Fruit fly (Drosophila melanogaster) whole organism, pupa: ENCODE results near the gene Use1.

Experiments
- CG10348 ChIP-seq: fragments of 200-800 bp; sonication (Bioruptor generic); IDR thresholded peaks from 2 replicates; pipeline ENCODE4 v1.3.6; 2022; ENCODE audit warnings: missing biosample characterization, missing genetic modification characterization
- CG12605 ChIP-seq: fragments of 200-800 bp; sonication (Bioruptor generic); IDR thresholded peaks from 2 replicates; pipeline ENCODE4 v1.3.6; 2022; ENCODE audit warnings: missing biosample characterization, missing genetic modification characterization
- CG13204 ChIP-seq: fragments of 200-800 bp; sonication (Bioruptor generic); optimal IDR thresholded peaks from 2 replicates; lab custom pipeline; 2018; ENCODE audit warnings: missing biosample characterization, mild to moderate bottlenecking, missing genetic modification characterization, moderate library complexity
- CG14655 ChIP-seq: fragments of 200-800 bp; sonication (Bioruptor generic); optimal IDR thresholded peaks from 3 replicates; lab custom pipeline; 2017; ENCODE audit warnings: mild to moderate bottlenecking, missing biosample characterization, missing genetic modification reagents, missing genetic modification characterization
- CG15710 ChIP-seq: fragments of 200-800 bp; sonication (Bioruptor generic); optimal IDR thresholded peaks from 2 replicates; lab custom pipeline; 2018; ENCODE audit warnings: missing biosample characterization, mild to moderate bottlenecking, missing genetic modification characterization, moderate library complexity
- CG17806 ChIP-seq: fragments of 200-800 bp; sonication (Bioruptor generic); optimal IDR thresholded peaks from 2 replicates; lab custom pipeline; 2018; ENCODE audit warnings: missing biosample characterization, mild to moderate bottlenecking, missing genetic modification characterization, moderate library complexity
- CG32121 ChIP-seq: fragments of 200-800 bp; sonication (Bioruptor generic); IDR thresholded peaks from 2 replicates; pipeline ENCODE4 v1.3.6; 2022; ENCODE audit warnings: missing biosample characterization, missing genetic modification characterization
- CG34367 ChIP-seq: fragments of 200-800 bp; sonication (Bioruptor generic); optimal IDR thresholded peaks from 2 replicates; lab custom pipeline; 2018; ENCODE audit warnings: missing biosample characterization, mild to moderate bottlenecking, missing genetic modification characterization
- CG4496 ChIP-seq: fragments of 200-800 bp; sonication (Bioruptor generic); IDR thresholded peaks from 3 replicates; pipeline ENCODE4 v1.3.6; 2022; ENCODE audit warnings: missing biosample characterization, missing genetic modification characterization
- CG8159 ChIP-seq: fragments of 200-800 bp; sonication (Bioruptor generic); optimal IDR thresholded peaks from 3 replicates; lab custom pipeline; 2018; ENCODE audit warnings: missing biosample characterization, mild to moderate bottlenecking, missing genetic modification characterization, moderate library complexity
- CG8301 ChIP-seq: fragments of 200-800 bp; sonication (Bioruptor generic); optimal IDR thresholded peaks from 2 replicates; lab custom pipeline; 2018; ENCODE audit warnings: missing biosample characterization, mild to moderate bottlenecking, missing genetic modification characterization
- CG9948 ChIP-seq: fragments of 200-800 bp; sonication (Bioruptor generic); optimal IDR thresholded peaks from 2 replicates; lab custom pipeline; 2018; ENCODE audit warnings: missing biosample characterization, mild to moderate bottlenecking, missing genetic modification characterization, moderate library complexity
- D1 ChIP-seq: fragments of 200-800 bp; sonication (Bioruptor generic); optimal IDR thresholded peaks from 2 replicates; lab custom pipeline; 2018; ENCODE audit warnings: missing biosample characterization, mild to moderate bottlenecking, missing genetic modification characterization, moderate library complexity
- EcR ChIP-seq: fragments of 200-800 bp; sonication (Bioruptor generic); optimal IDR thresholded peaks from 3 replicates; lab custom pipeline; 2019; ENCODE audit warnings: missing biosample characterization, missing genetic modification characterization, mild to moderate bottlenecking, moderate library complexity, missing genetic modification reagents
- Ets98B ChIP-seq: fragments of 200-800 bp; sonication (Bioruptor generic); IDR thresholded peaks from 2 replicates; pipeline ENCODE4 v1.3.6; 2022; ENCODE audit warnings: missing biosample characterization, missing genetic modification characterization
- Pif1A ChIP-seq: fragments of 200-800 bp; sonication (Bioruptor generic); optimal IDR thresholded peaks from 3 replicates; lab custom pipeline; 2016; ENCODE audit warnings: missing biosample characterization, missing genetic modification characterization
- Pif1B ChIP-seq: fragments of 200-800 bp; sonication (Bioruptor generic); optimal IDR thresholded peaks from 3 replicates; lab custom pipeline; 2016; ENCODE audit warnings: missing biosample characterization, missing genetic modification characterization
- Snoo ChIP-seq: fragments of 200-800 bp; sonication (Bioruptor generic); optimal IDR thresholded peaks from 3 replicates; lab custom pipeline; 2017; ENCODE audit warnings: missing biosample characterization, mild to moderate bottlenecking, missing genetic modification characterization, inconsistent platforms
- fd96Ca ChIP-seq: fragments of 200-800 bp; sonication (Bioruptor generic); IDR thresholded peaks from 3 replicates; pipeline ENCODE4 v1.3.6; 2022; ENCODE audit warnings: missing biosample characterization, missing genetic modification characterization
- gl ChIP-seq: fragments of 200-800 bp; sonication (Bioruptor generic); optimal IDR thresholded peaks from 2 replicates; lab custom pipeline; 2018; ENCODE audit warnings: missing biosample characterization, mild to moderate bottlenecking, missing genetic modification characterization
- rn ChIP-seq: fragments of 200-800 bp; sonication (Bioruptor generic); IDR thresholded peaks from 2 replicates; pipeline ENCODE4 v1.3.6; 2022; ENCODE audit warnings: missing biosample characterization, missing genetic modification characterization

Use1 gene

dm6 chr3L:9136976-9137954 lies at the start of gene Use1, which contains the start of gene nwk:
Gene Use1, minus strand, starts transcription at chr3L:9137181.
Gene nwk, plus strand, starts transcription at chr3L:9137860.
- TF ChIP-seq Pif1B (GFP tag; lab: Kevin White, UChicago) = no peak
- peak; percentile 67 for TF ChIP-seq D1 (tag; lab: Kevin White, UChicago)
- TF ChIP-seq CG13204 = no peak
- no peak for TF ChIP-seq CG15710 (tag; lab: Kevin White, UChicago)
- TF ChIP-seq CG34367 (tag; lab: Kevin White, UChicago) = no peak
- no peak for TF ChIP-seq Snoo (tag; lab: Kevin White, UChicago)

dm6 chr3L:9182053-9182572 lies 45.1 kb upstream of the Use1 start, which contains the start of gene Rdl:
Gene Rdl, minus strand, starts transcription at chr3L:9182149.
- TF ChIP-seq EcR (GFP tag; lab: Kevin White, UChicago) (no peak), Pif1B (GFP tag; lab: Kevin White, UChicago) (no peak), gl (no peak), CG32121 (GFP tag; lab: Robert Waterston, UW) (no peak), CG15710 (tag; lab: Kevin White, UChicago) (no peak), CG8159 (tag; lab: Kevin White, UChicago) (no peak), CG10348 (GFP tag; lab: Robert Waterston, UW) (no peak), CG34367 (tag; lab: Kevin White, UChicago) (no peak), CG9948 (tag; lab: Kevin White, UChicago) (no peak), rn (GFP tag; lab: Robert Waterston, UW) (no peak), CG4496 (no peak), CG12605 (no peak), CG13204 (no peak), CG17806 (tag; lab: Kevin White, UChicago) (no peak), Pif1A (GFP tag; lab: Kevin White, UChicago) (no peak), Ets98B (GFP tag; lab: Robert Waterston, UW) (no peak), Snoo (tag; lab: Kevin White, UChicago) (no peak)

- no peak for TF ChIP-seq CG13204
- no peak for TF ChIP-seq Pif1B (GFP tag; lab: Kevin White, UChicago)
- TF ChIP-seq Ets98B (GFP tag; lab: Robert Waterston, UW) = no peak
- TF ChIP-seq fd96Ca (GFP tag; lab: Robert Waterston, UW) = no peak
- no peak for TF ChIP-seq CG9948 (tag; lab: Kevin White, UChicago)
- no peak for TF ChIP-seq gl
- no peak for TF ChIP-seq rn (GFP tag; lab: Robert Waterston, UW)
- no peak for TF ChIP-seq CG17806 (tag; lab: Kevin White, UChicago)
- TF ChIP-seq CG4496 = no peak
- TF ChIP-seq CG8159 (tag; lab: Kevin White, UChicago) = no peak
Measured at dm6 chr3L:9151183-9151786, 14.3 kb upstream of the Use1 start.

- TF ChIP-seq Ets98B (GFP tag; lab: Robert Waterston, UW) (no peak), CG4496 (no peak), CG34367 (tag; lab: Kevin White, UChicago) (no peak), CG8159 (tag; lab: Kevin White, UChicago) (no peak), EcR (GFP tag; lab: Kevin White, UChicago) (no peak), CG10348 (GFP tag; lab: Robert Waterston, UW) (no peak), fd96Ca (GFP tag; lab: Robert Waterston, UW) (no peak), rn (GFP tag; lab: Robert Waterston, UW) (no peak), CG9948 (tag; lab: Kevin White, UChicago) (no peak), CG13204 (no peak), D1 (tag; lab: Kevin White, UChicago) (no peak), Pif1B (GFP tag; lab: Kevin White, UChicago) (no peak), CG17806 (tag; lab: Kevin White, UChicago) (no peak), CG32121 (GFP tag; lab: Robert Waterston, UW) (no peak), Pif1A (GFP tag; lab: Kevin White, UChicago) (no peak)
Measured at dm6 chr3L:9141998-9142397, 5.0 kb upstream of the Use1 start.

- TF ChIP-seq fd96Ca (GFP tag; lab: Robert Waterston, UW) = no peak
- no peak for TF ChIP-seq rn (GFP tag; lab: Robert Waterston, UW)
- no peak for TF ChIP-seq CG12605
- no peak for TF ChIP-seq CG8159 (tag; lab: Kevin White, UChicago)
- TF ChIP-seq CG14655 (GFP tag; lab: Kevin White, UChicago) = no peak
- no peak for TF ChIP-seq CG32121 (GFP tag; lab: Robert Waterston, UW)
- no peak for TF ChIP-seq D1 (tag; lab: Kevin White, UChicago)
- TF ChIP-seq CG10348 (GFP tag; lab: Robert Waterston, UW) = no peak
- TF ChIP-seq CG13204 = no peak
- TF ChIP-seq Snoo (tag; lab: Kevin White, UChicago) = no peak
- no peak for TF ChIP-seq CG9948 (tag; lab: Kevin White, UChicago)
- no peak for TF ChIP-seq CG34367 (tag; lab: Kevin White, UChicago)
- TF ChIP-seq CG8301 (tag; lab: Kevin White, UChicago) = no peak
- no peak for TF ChIP-seq Pif1A (GFP tag; lab: Kevin White, UChicago)
- no peak for TF ChIP-seq gl
- TF ChIP-seq CG15710 (tag; lab: Kevin White, UChicago) = no peak
- TF ChIP-seq, all 21 proteins: peak for 0
Measured at dm6 chr3L:9139553-9139952, 2.6 kb upstream of the Use1 start.
